Worm (Caenorhabditis elegans): ENCODE measurements around the gene C54C6.7.

Gene C54C6.7

DNA sequence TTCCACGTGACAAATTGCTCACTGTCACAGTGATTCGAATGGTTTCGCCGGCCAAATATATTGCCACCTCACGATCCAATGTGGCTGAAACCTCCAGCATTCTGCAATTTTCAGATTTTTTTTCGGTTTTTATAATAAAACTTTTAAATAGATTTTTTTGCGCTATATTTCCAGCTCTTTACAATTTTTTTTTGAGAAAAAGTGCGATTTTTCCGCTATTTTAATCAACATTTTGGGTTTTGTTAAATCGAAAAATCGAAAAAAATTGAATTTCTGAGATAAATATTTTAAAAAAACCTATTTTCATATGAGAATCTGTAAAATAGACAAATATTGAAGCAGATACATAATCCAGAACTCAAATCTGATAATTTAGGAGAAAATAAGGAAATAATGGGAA lies 47.3 kb downstream of the C54C6.7 start, which contains the start of gene M01F1.9:
Gene M01F1.9 (minus strand): TSS at position 101 of the 400 bp plus-strand sequence.
- TF ChIP-seq set-16 (GFP tag; IDR thresholded peaks at IDR 0.05) = no peak
- no peak for TF ChIP-seq dve-1 (tag; optimal IDR thresholded peaks at IDR 0.05; ENCODE audit: insufficient read depth)
- no peak for TF ChIP-seq mep-1 (tag; optimal IDR thresholded peaks at IDR 0.05)
- TF ChIP-seq R02D3.7 (tag; optimal IDR thresholded peaks at IDR 0.05) = no peak

Measured in whole organism, L4 larva.